Worm (Caenorhabditis elegans) whole organism, midembryonic: Measurements from ENCODE around the gene T01B11.1.

Experiments used
- T22C8.4 ChIP-seq: fragments of 200-800 bp; sonication (Bioruptor generic); IDR thresholded peaks from 2 replicates; pipeline ENCODE4 v1.3.6; 2022; ENCODE audit warnings: missing genetic modification characterization, missing compliant biosample characterization
- cog-1 ChIP-seq: sonication (generic microtip); optimal IDR thresholded peaks from 2 replicates; lab custom pipeline; 2016; ENCODE audit warnings: missing genetic modification characterization, missing compliant biosample characterization
- flt-1 ChIP-seq: fragments of 200-800 bp; sonication (Bioruptor generic); IDR thresholded peaks from 2 replicates; pipeline ENCODE4 v1.3.6; 2022; ENCODE audit warnings: missing genetic modification characterization, missing compliant biosample characterization
- klf-2 ChIP-seq: fragments of 200-800 bp; sonication (Bioruptor generic); conservative IDR thresholded peaks from 2 replicates; pipeline ENCODE4 v1.3.6; 2022; ENCODE audit warnings: missing genetic modification reagents, missing genetic modification characterization, missing compliant biosample characterization
- med-1 ChIP-seq: sonication (generic microtip); optimal IDR thresholded peaks from 2 replicates; lab custom pipeline; 2017; ENCODE audit warnings: missing genetic modification characterization, mild to moderate bottlenecking, missing compliant biosample characterization, antibody characterized with exemption, missing genetic modification reagents; ENCODE audit not compliant: insufficient read depth
- ref-1 ChIP-seq: fragments of 200-800 bp; sonication (Bioruptor generic); conservative IDR thresholded peaks from 2 replicates; pipeline ENCODE4 v1.3.6; 2022; ENCODE audit warnings: missing genetic modification reagents, missing genetic modification characterization, missing compliant biosample characterization
- tab-1 ChIP-seq: fragments of 200-800 bp; sonication (Bioruptor generic); IDR thresholded peaks from 2 replicates; pipeline ENCODE4 v1.3.6; 2022; ENCODE audit warnings: missing genetic modification characterization, missing compliant biosample characterization
- ztf-23 ChIP-seq: fragments of 200-800 bp; sonication (Bioruptor generic); IDR thresholded peaks from 2 replicates; pipeline ENCODE4 v1.3.6; 2022; ENCODE audit warnings: missing genetic modification reagents, missing genetic modification characterization, missing compliant biosample characterization
- ztf-29 ChIP-seq: fragments of 200-800 bp; sonication (Bioruptor generic); IDR thresholded peaks from 2 replicates; pipeline ENCODE4 v1.3.6; 2022; ENCODE audit warnings: missing genetic modification reagents, missing genetic modification characterization, missing compliant biosample characterization

The T01B11.1 gene

ce11 chrIV:8463716-8464115, 16.7 kb downstream of the T01B11.1 start, which contains the start of gene str-176:
str-176 (minus strand) TSS chrIV:8463816.
- TF ChIP-seq cog-1 (no peak), T22C8.4 (GFP tag; lab: Robert Waterston, UW) (no peak), klf-2 (GFP tag; lab: Robert Waterston, UW) (no peak)

- TF ChIP-seq ztf-29 (GFP tag; lab: Robert Waterston, UW) (no peak), med-1 (GFP tag; lab: Kevin White, UChicago) (no peak)
These were observed 17.2 kb downstream of the T01B11.1 start for ce11 chrIV:8464187-8464586.

ce11 chrIV:8472493-8472892, 25.5 kb downstream of the T01B11.1 start, which contains the start of gene oat-1:
oat-1 (minus strand) TSS chrIV:8472593.
- TF ChIP-seq ztf-29 (GFP tag; lab: Robert Waterston, UW), result no peak
- no peak for TF ChIP-seq flt-1
- TF ChIP-seq klf-2 (GFP tag; lab: Robert Waterston, UW), result no peak
- no peak for TF ChIP-seq tab-1 (GFP tag; lab: Robert Waterston, UW)
- TF ChIP-seq med-1 (GFP tag; lab: Kevin White, UChicago), result no peak
- TF ChIP-seq ztf-23 (GFP tag; lab: Robert Waterston, UW), result no peak
- no peak for TF ChIP-seq T22C8.4 (GFP tag; lab: Robert Waterston, UW)
- no peak for TF ChIP-seq ref-1 (GFP tag; lab: Robert Waterston, UW)
- no peak for TF ChIP-seq cog-1

- TF ChIP-seq klf-2 (GFP tag; lab: Robert Waterston, UW) (no peak), T22C8.4 (GFP tag; lab: Robert Waterston, UW) (no peak), ref-1 (GFP tag; lab: Robert Waterston, UW) (no peak), cog-1 (no peak), med-1 (GFP tag; lab: Kevin White, UChicago) (no peak), ztf-23 (GFP tag; lab: Robert Waterston, UW) (no peak), flt-1 (no peak), ztf-29 (GFP tag; lab: Robert Waterston, UW) (no peak), tab-1 (GFP tag; lab: Robert Waterston, UW) (no peak)
These were observed 26.8 kb downstream of the T01B11.1 start, which contains the start of gene C28C12.11 for ce11 chrIV:8473756-8474155. C28C12.11 (plus strand) TSS chrIV:8474056.

ce11 chrIV:8475030-8475679, 28.2 kb downstream of the T01B11.1 start:
- TF ChIP-seq ztf-29 (GFP tag; lab: Robert Waterston, UW) (no peak), tab-1 (GFP tag; lab: Robert Waterston, UW) (no peak), cog-1 (no peak), klf-2 (GFP tag; lab: Robert Waterston, UW) (no peak), T22C8.4 (GFP tag; lab: Robert Waterston, UW) (no peak), ref-1 (GFP tag; lab: Robert Waterston, UW) (no peak), flt-1 (no peak), ztf-23 (GFP tag; lab: Robert Waterston, UW) (no peak), med-1 (GFP tag; lab: Kevin White, UChicago) (no peak)

ce11 chrIV:8476166-8476565, 29.2 kb downstream of the T01B11.1 start:
- TF ChIP-seq T22C8.4 (GFP tag; lab: Robert Waterston, UW), result no peak
- TF ChIP-seq klf-2 (GFP tag; lab: Robert Waterston, UW), result no peak
- TF ChIP-seq tab-1 (GFP tag; lab: Robert Waterston, UW), result no peak
- TF ChIP-seq flt-1, result no peak
- no peak for TF ChIP-seq med-1 (GFP tag; lab: Kevin White, UChicago)
- no peak for TF ChIP-seq ztf-23 (GFP tag; lab: Robert Waterston, UW)
- TF ChIP-seq ref-1 (GFP tag; lab: Robert Waterston, UW), result no peak
- TF ChIP-seq ztf-29 (GFP tag; lab: Robert Waterston, UW), result no peak
- no peak for TF ChIP-seq cog-1

ce11 chrIV:8476880-8477279, 29.9 kb downstream of the T01B11.1 start, which contains the start of gene spp-10:
spp-10 (plus strand) TSS chrIV:8477180.
- no peak for TF ChIP-seq ref-1 (GFP tag; lab: Robert Waterston, UW)
- TF ChIP-seq ztf-29 (GFP tag; lab: Robert Waterston, UW), result no peak
- no peak for TF ChIP-seq klf-2 (GFP tag; lab: Robert Waterston, UW)
- no peak for TF ChIP-seq flt-1
- no peak for TF ChIP-seq T22C8.4 (GFP tag; lab: Robert Waterston, UW)
- no peak for TF ChIP-seq med-1 (GFP tag; lab: Kevin White, UChicago)
- no peak for TF ChIP-seq ztf-23 (GFP tag; lab: Robert Waterston, UW)
- no peak for TF ChIP-seq tab-1 (GFP tag; lab: Robert Waterston, UW)
- TF ChIP-seq cog-1, result no peak

ce11 chrIV:8478516-8478915, 31.5 kb downstream of the T01B11.1 start:
- TF ChIP-seq ztf-23 (GFP tag; lab: Robert Waterston, UW) (no peak), T22C8.4 (GFP tag; lab: Robert Waterston, UW) (no peak), cog-1 (no peak), ref-1 (GFP tag; lab: Robert Waterston, UW) (no peak), tab-1 (GFP tag; lab: Robert Waterston, UW) (no peak), flt-1 (no peak), med-1 (GFP tag; lab: Kevin White, UChicago) (no peak), klf-2 (GFP tag; lab: Robert Waterston, UW) (no peak), ztf-29 (GFP tag; lab: Robert Waterston, UW) (no peak)

- TF ChIP-seq flt-1 (no peak), med-1 (GFP tag; lab: Kevin White, UChicago) (no peak), klf-2 (GFP tag; lab: Robert Waterston, UW) (no peak), tab-1 (GFP tag; lab: Robert Waterston, UW) (no peak), cog-1 (no peak)
These were observed 32.3 kb downstream of the T01B11.1 start, which contains the start of gene hlh-12 for ce11 chrIV:8479346-8479745. hlh-12 (minus strand) TSS chrIV:8479446.
